ENCODE assay signal across 1 fruit fly cellular context in the genomic region with DNA sequence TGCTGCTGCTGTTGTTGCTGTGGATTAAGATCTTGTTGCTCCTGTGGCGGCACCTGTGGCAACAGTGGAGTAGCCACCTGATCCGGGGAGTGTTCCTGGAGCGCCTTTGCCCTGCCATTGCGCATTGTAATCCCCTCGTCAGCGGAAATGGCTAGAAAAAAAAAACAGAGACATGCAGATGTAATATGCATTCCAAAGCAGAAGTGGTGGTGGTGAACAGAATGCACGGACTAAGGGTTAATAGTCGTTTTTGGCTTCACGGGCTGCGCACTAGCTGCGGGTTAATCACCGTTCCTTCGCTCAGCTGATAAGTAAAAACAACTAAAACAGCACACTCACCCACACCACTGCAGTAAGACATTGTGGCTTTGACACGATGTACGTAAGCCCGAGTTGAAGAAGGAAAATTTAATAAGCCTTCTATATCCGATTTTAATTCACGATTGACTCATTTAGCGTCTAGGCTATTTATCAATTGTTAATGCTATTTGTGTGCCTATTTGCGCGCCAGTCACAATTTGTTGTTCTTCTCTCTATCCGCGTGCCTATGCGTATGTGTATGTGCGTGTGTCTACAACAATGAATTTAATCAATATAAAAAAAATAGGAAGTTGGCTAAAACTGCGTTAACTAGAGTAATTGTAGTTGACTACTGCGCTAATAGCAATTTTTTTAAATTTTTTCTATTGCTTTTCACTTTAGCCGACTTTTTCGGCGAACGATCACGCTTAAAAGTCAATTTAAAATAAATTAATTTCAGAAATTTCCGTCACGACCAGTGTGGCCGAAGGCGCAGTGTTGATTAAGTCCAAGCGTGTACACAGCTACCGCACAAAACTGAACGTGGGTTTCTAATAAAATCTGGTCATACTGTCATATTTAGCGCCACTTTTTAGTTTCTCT.
TF ChIP-seq lines count a peak whose summit lies in the region.

Gene stas (minus strand): TSS at position 806 of the 903 bp plus-strand sequence.

TF ChIP-seq in whole organism, embryonic, 481 proteins besides CTCF, POLR2A, EP300 and RAD21 (continued from another document):
- no peak for TF ChIP-seq CG12942 (GFP tag; optimal IDR thresholded peaks at IDR 0.05; lab: Kevin White, UChicago)
- no peak for TF ChIP-seq CG30403 (GFP tag; optimal IDR thresholded peaks at IDR 0.05; lab: Kevin White, UChicago)
- peak; percentile 63 for TF ChIP-seq CG15514 (GFP tag; optimal IDR thresholded peaks at IDR 0.05; lab: Kevin White, UChicago)
- TF ChIP-seq CG14014 (GFP tag; IDR thresholded peaks at IDR 0.05; lab: Robert Waterston, UW) = peak; percentile 29; the same call in 1 of the 2 replicates
- no peak for TF ChIP-seq C15 (GFP tag; IDR thresholded peaks at IDR 0.05; lab: Robert Waterston, UW)
- 0 out of 3 replicates have a peak, but pooled peaks have one; percentile 25 for TF ChIP-seq Opbp (GFP tag; IDR thresholded peaks at IDR 0.05; lab: Robert Waterston, UW; ENCODE audit: partially characterized antibody)
- no peak for TF ChIP-seq NfI (GFP tag; optimal IDR thresholded peaks at IDR 0.05; lab: Kevin White, UChicago)
- TF ChIP-seq p53 (GFP tag; optimal IDR thresholded peaks at IDR 0.05; lab: Kevin White, UChicago) = no peak
- TF ChIP-seq CG10267 (tag; optimal IDR thresholded peaks at IDR 0.05; lab: Kevin White, UChicago) = peak; percentile 79
- TF ChIP-seq CG8924 (tag; optimal IDR thresholded peaks at IDR 0.05; lab: Kevin White, UChicago) = peak; percentile 68
- TF ChIP-seq Sin3A (optimal IDR thresholded peaks at IDR 0.05; lab: Kevin White, UChicago) = no peak
- no peak for TF ChIP-seq CG11398 (GFP tag; optimal IDR thresholded peaks at IDR 0.05; lab: Kevin White, UChicago)
- TF ChIP-seq CG33213 (GFP tag; optimal IDR thresholded peaks at IDR 0.05; lab: Kevin White, UChicago) = peak; percentile 16
- TF ChIP-seq Aef1 (GFP tag; IDR thresholded peaks at IDR 0.05; lab: Robert Waterston, UW) = 0 out of 3 replicates have a peak, but pooled peaks have one; percentile 17
- TF ChIP-seq CG13424 (tag; optimal IDR thresholded peaks at IDR 0.05; lab: Kevin White, UChicago) = peak; percentile 12
- no peak for TF ChIP-seq cwo (GFP tag; optimal IDR thresholded peaks at IDR 0.05; lab: Kevin White, UChicago)
- TF ChIP-seq dysf (GFP tag; IDR thresholded peaks at IDR 0.05; lab: Robert Waterston, UW) = no peak
- no peak for TF ChIP-seq CG5180 (GFP tag; optimal IDR thresholded peaks at IDR 0.05; lab: Kevin White, UChicago)
- no peak for TF ChIP-seq CG14860 (GFP tag; IDR thresholded peaks at IDR 0.05; lab: Robert Waterston, UW; ENCODE audit: partially characterized antibody)
- TF ChIP-seq phol (tag; optimal IDR thresholded peaks at IDR 0.05; lab: Kevin White, UChicago) = peak; percentile 14
- TF ChIP-seq toy (GFP tag; IDR thresholded peaks at IDR 0.05; lab: Robert Waterston, UW) = no peak
- TF ChIP-seq Fer1 (GFP tag; optimal IDR thresholded peaks at IDR 0.05; lab: Kevin White, UChicago) = peak; percentile 9
- TF ChIP-seq amos (GFP tag; IDR thresholded peaks at IDR 0.05; lab: Robert Waterston, UW; ENCODE audit: partially characterized antibody) = 0 out of 2 replicates have a peak, but pooled peaks have one; percentile 23
- peak; percentile 41 for TF ChIP-seq MBD-R2 (GFP tag; IDR thresholded peaks at IDR 0.05; lab: Robert Waterston, UW)
- TF ChIP-seq CG4617 (GFP tag; optimal IDR thresholded peaks at IDR 0.05; lab: Kevin White, UChicago; ENCODE audit: borderline replicate concordance) = peak; percentile 64
- TF ChIP-seq lab (GFP tag; optimal IDR thresholded peaks at IDR 0.05; lab: Kevin White, UChicago) = peak; percentile 7
- peak; percentile 11 for TF ChIP-seq grau (tag; optimal IDR thresholded peaks at IDR 0.05; lab: Kevin White, UChicago)
- TF ChIP-seq CG2116 (GFP tag; optimal IDR thresholded peaks at IDR 0.05; lab: Kevin White, UChicago) = peak; percentile 47
- peak; percentile 40; the same call in 1 of the 2 replicates for TF ChIP-seq CG31441 (GFP tag; IDR thresholded peaks at IDR 0.05; lab: Robert Waterston, UW)
- TF ChIP-seq YL-1 (GFP tag; optimal IDR thresholded peaks at IDR 0.05; lab: Kevin White, UChicago) = peak; percentile 81
- no peak for TF ChIP-seq jing (GFP tag; optimal IDR thresholded peaks at IDR 0.05; lab: Kevin White, UChicago)
- peak; percentile 29; the same call in 1 of the 2 replicates for TF ChIP-seq CG13287 (GFP tag; IDR thresholded peaks at IDR 0.05; lab: Robert Waterston, UW; ENCODE audit: partially characterized antibody)
- TF ChIP-seq sob (GFP tag; IDR thresholded peaks at IDR 0.05; lab: Robert Waterston, UW) = peak; percentile 37
- TF ChIP-seq Hr51 (GFP tag; optimal IDR thresholded peaks at IDR 0.05; lab: Kevin White, UChicago) = peak in 1 of 2 experiments; percentile 4
- TF ChIP-seq Lhr (GFP tag; optimal IDR thresholded peaks at IDR 0.05; lab: Kevin White, UChicago) = peak; percentile 20
- TF ChIP-seq bigmax (GFP tag; optimal IDR thresholded peaks at IDR 0.05; lab: Kevin White, UChicago) = no peak
- peak; percentile 40 for TF ChIP-seq CG2712 (tag; optimal IDR thresholded peaks at IDR 0.05; lab: Kevin White, UChicago)
- peak; percentile 35 for TF ChIP-seq CG15601 (tag; optimal IDR thresholded peaks at IDR 0.05; lab: Kevin White, UChicago)
- TF ChIP-seq Dll (GFP tag; IDR thresholded peaks at IDR 0.05; lab: Robert Waterston, UW; ENCODE audit: partially characterized antibody) = no peak
- no peak for TF ChIP-seq cas (GFP tag; IDR thresholded peaks at IDR 0.05; lab: Robert Waterston, UW)
- TF ChIP-seq NFAT (GFP tag; IDR thresholded peaks at IDR 0.05; lab: Robert Waterston, UW) = peak; percentile 55; the same call in 1 of the 2 replicates
- no peak for TF ChIP-seq mirr (GFP tag; optimal IDR thresholded peaks at IDR 0.05; lab: Kevin White, UChicago)
- TF ChIP-seq Nf-YC (tag; optimal IDR thresholded peaks at IDR 0.05; lab: Kevin White, UChicago) = peak; percentile 29
- peak; percentile 31 for TF ChIP-seq CG1603 (tag; optimal IDR thresholded peaks at IDR 0.05; lab: Kevin White, UChicago)
- peak; percentile 74 for TF ChIP-seq cg (GFP tag; optimal IDR thresholded peaks at IDR 0.05; lab: Kevin White, UChicago)
- TF ChIP-seq CG3281 (GFP tag; optimal IDR thresholded peaks at IDR 0.05; lab: Kevin White, UChicago) = peak; percentile 18
- TF ChIP-seq maf-S (GFP tag; optimal IDR thresholded peaks at IDR 0.05; lab: Kevin White, UChicago) = no peak
- peak; percentile 43 for TF ChIP-seq CG7745 (tag; optimal IDR thresholded peaks at IDR 0.05; lab: Kevin White, UChicago)
- peak; percentile 15 for TF ChIP-seq gem (tag; optimal IDR thresholded peaks at IDR 0.05; lab: Kevin White, UChicago)
- TF ChIP-seq HmgZ (tag; optimal IDR thresholded peaks at IDR 0.05; lab: Kevin White, UChicago) = peak; percentile 10
- TF ChIP-seq CG12299 (tag; optimal IDR thresholded peaks at IDR 0.05; lab: Kevin White, UChicago) = peak; percentile 10
- peak; percentile 40; the same call in 2 of the 3 replicates for TF ChIP-seq row (GFP tag; IDR thresholded peaks at IDR 0.05; lab: Robert Waterston, UW)
- TF ChIP-seq Med (GFP tag; lab: Kevin White, UChicago) = peak; percentile 60
- TF ChIP-seq nom (GFP tag; optimal IDR thresholded peaks at IDR 0.05; lab: Kevin White, UChicago) = peak; percentile 37
- TF ChIP-seq mam (GFP tag; optimal IDR thresholded peaks at IDR 0.05; lab: Kevin White, UChicago) = no peak
- TF ChIP-seq CG17829 (tag; optimal IDR thresholded peaks at IDR 0.05; lab: Kevin White, UChicago) = peak; percentile 21
- no peak for TF ChIP-seq Xbp1 (GFP tag; optimal IDR thresholded peaks at IDR 0.05; lab: Kevin White, UChicago)
- TF ChIP-seq Stat92E (GFP tag; optimal IDR thresholded peaks at IDR 0.05; lab: Kevin White, UChicago) = peak in 1 of 3 experiments; percentile 14
- peak; percentile 20 for TF ChIP-seq lilli (GFP tag; optimal IDR thresholded peaks at IDR 0.05; lab: Kevin White, UChicago)
- no peak for TF ChIP-seq Myb (GFP tag; optimal IDR thresholded peaks at IDR 0.05; lab: Kevin White, UChicago)
- TF ChIP-seq gsb-n (tag; optimal IDR thresholded peaks at IDR 0.05; lab: Kevin White, UChicago) = no peak
- TF ChIP-seq E2f2 (GFP tag; IDR thresholded peaks at IDR 0.05; lab: Robert Waterston, UW) = peak; percentile 86
- TF ChIP-seq CG1792 (GFP tag; optimal IDR thresholded peaks at IDR 0.05; lab: Kevin White, UChicago) = no peak
- peak; percentile 5 for TF ChIP-seq CG10543 (GFP tag; optimal IDR thresholded peaks at IDR 0.05; lab: Kevin White, UChicago)
- TF ChIP-seq CG17186 (GFP tag; optimal IDR thresholded peaks at IDR 0.05; lab: Kevin White, UChicago) = peak; percentile 31
- TF ChIP-seq CG34224 (GFP tag; IDR thresholded peaks at IDR 0.05; lab: Robert Waterston, UW; ENCODE audit: partially characterized antibody) = no peak
- peak; percentile 85 for TF ChIP-seq CG12659 (GFP tag; optimal IDR thresholded peaks at IDR 0.05; lab: Kevin White, UChicago)
- TF ChIP-seq Jarid2 (GFP tag; optimal IDR thresholded peaks at IDR 0.05; lab: Kevin White, UChicago) = no peak
- TF ChIP-seq CG14710 (tag; optimal IDR thresholded peaks at IDR 0.05; lab: Kevin White, UChicago) = peak; percentile 56
- TF ChIP-seq CG15479 (GFP tag; optimal IDR thresholded peaks at IDR 0.05; lab: Kevin White, UChicago) = no peak
- TF ChIP-seq Meics (GFP tag; optimal IDR thresholded peaks at IDR 0.05; lab: Kevin White, UChicago) = peak; percentile 24
- peak; percentile 40 for TF ChIP-seq exex (tag; optimal IDR thresholded peaks at IDR 0.05; lab: Kevin White, UChicago)
- TF ChIP-seq zf30C (GFP tag; optimal IDR thresholded peaks at IDR 0.05; lab: Kevin White, UChicago) = no peak
- TF ChIP-seq Bgb (GFP tag; IDR thresholded peaks at IDR 0.05; lab: Robert Waterston, UW; ENCODE audit: partially characterized antibody) = peak; percentile 53; the same call in 1 of the 2 replicates
- peak; percentile 33 for TF ChIP-seq nerfin-1 (tag; optimal IDR thresholded peaks at IDR 0.05; lab: Kevin White, UChicago)
- no peak for TF ChIP-seq CG30431 (GFP tag; optimal IDR thresholded peaks at IDR 0.05; lab: Kevin White, UChicago)
- peak; percentile 52 for TF ChIP-seq zen (tag; optimal IDR thresholded peaks at IDR 0.05; lab: Kevin White, UChicago)
- TF ChIP-seq E2f1 (GFP tag; IDR thresholded peaks at IDR 0.05; lab: Robert Waterston, UW) = no peak
- peak; percentile 35 for TF ChIP-seq CG11504 (tag; optimal IDR thresholded peaks at IDR 0.05; lab: Kevin White, UChicago)
- peak; percentile 18; the same call in 1 of the 2 replicates for TF ChIP-seq CG32532 (GFP tag; IDR thresholded peaks at IDR 0.05; lab: Robert Waterston, UW)
- peak; percentile 8 for TF ChIP-seq CG17359 (tag; optimal IDR thresholded peaks at IDR 0.05; lab: Kevin White, UChicago)
- peak; percentile 30 for TF ChIP-seq CG2678 (tag; optimal IDR thresholded peaks at IDR 0.05; lab: Kevin White, UChicago)
- TF ChIP-seq CG16813 (GFP tag; IDR thresholded peaks at IDR 0.05; lab: Robert Waterston, UW; ENCODE audit: partially characterized antibody) = 0 out of 3 replicates have a peak, but pooled peaks have one; percentile 7
- TF ChIP-seq D19A (tag; optimal IDR thresholded peaks at IDR 0.05; lab: Kevin White, UChicago) = peak; percentile 15
- peak; percentile 77 for TF ChIP-seq sens (GFP tag; lab: Kevin White, UChicago)
- TF ChIP-seq CG6813 (GFP tag; optimal IDR thresholded peaks at IDR 0.05; lab: Kevin White, UChicago) = no peak
- 0 out of 2 replicates have a peak, but pooled peaks have one; percentile 18 for TF ChIP-seq unc-4 (GFP tag; IDR thresholded peaks at IDR 0.05; lab: Robert Waterston, UW; ENCODE audit: partially characterized antibody)
- TF ChIP-seq Eip74EF (GFP tag; optimal IDR thresholded peaks at IDR 0.05; lab: Kevin White, UChicago) = peak in 1 of 2 experiments; percentile 38
- TF ChIP-seq al (GFP tag; IDR thresholded peaks at IDR 0.05; lab: Robert Waterston, UW) = no peak
